Fruit fly (Drosophila melanogaster) whole organism, embryonic: ENCODE results near the gene Pi3K21B.

Experiments used
- Adf1 ChIP-seq: fragments of 200-800 bp; sonication (Bioruptor generic); IDR thresholded peaks from 2 replicates; pipeline ENCODE4 v1.3.6; 2022; ENCODE audit warnings: missing biosample characterization, missing genetic modification characterization
- Atf-2 ChIP-seq: fragments of 200-800 bp; sonication (Bioruptor generic); optimal IDR thresholded peaks from 2 replicates; lab custom pipeline; 2016; ENCODE audit warnings: missing biosample characterization, missing genetic modification characterization
- Bgb ChIP-seq: fragments of 200-800 bp; sonication (Bioruptor generic); IDR thresholded peaks from 2 replicates; pipeline ENCODE4 v1.3.6; 2022; ENCODE audit warnings: missing biosample characterization, missing genetic modification characterization; ENCODE audit not compliant: partially characterized antibody
- CG11093 ChIP-seq: fragments of 200-800 bp; sonication (Bioruptor generic); IDR thresholded peaks from 3 replicates; pipeline ENCODE4 v1.3.6; 2022; ENCODE audit warnings: missing biosample characterization, missing genetic modification characterization
- CG14667 ChIP-seq: fragments of 200-800 bp; sonication (Bioruptor generic); IDR thresholded peaks from 2 replicates; pipeline ENCODE4 v1.3.6; 2022; ENCODE audit warnings: missing biosample characterization, missing genetic modification characterization
- CG14710 ChIP-seq: fragments of 200-800 bp; sonication (Bioruptor generic); optimal IDR thresholded peaks from 3 replicates; lab custom pipeline; 2019; ENCODE audit warnings: missing biosample characterization, mild to moderate bottlenecking, missing genetic modification characterization, moderate library complexity
- CG14965 ChIP-seq: fragments of 200-800 bp; sonication (Bioruptor generic); optimal IDR thresholded peaks from 2 replicates; lab custom pipeline; 2016; ENCODE audit warnings: missing biosample characterization, missing genetic modification characterization, borderline replicate concordance
- CG15601 ChIP-seq: fragments of 200-800 bp; sonication (Bioruptor generic); optimal IDR thresholded peaks from 3 replicates; lab custom pipeline; 2019; ENCODE audit warnings: missing biosample characterization, mild to moderate bottlenecking, missing genetic modification characterization, moderate library complexity
- CG17829 ChIP-seq: fragments of 200-800 bp; optimal IDR thresholded peaks from 2 replicates; lab custom pipeline; 2019; ENCODE audit warnings: missing biosample characterization, mild to moderate bottlenecking, missing genetic modification characterization, moderate library complexity
- CG18476 ChIP-seq: fragments of 200-800 bp; sonication (Bioruptor generic); optimal IDR thresholded peaks from 2 replicates; lab custom pipeline; 2016; ENCODE audit warnings: missing biosample characterization, mild to moderate bottlenecking, missing genetic modification characterization
- CG18619 ChIP-seq: fragments of 200-800 bp; sonication (Bioruptor generic); optimal IDR thresholded peaks from 3 replicates; lab custom pipeline; 2017; ENCODE audit warnings: missing biosample characterization, mild to moderate bottlenecking, missing genetic modification characterization
- CG2120 ChIP-seq: fragments of 200-800 bp; sonication (Bioruptor generic); optimal IDR thresholded peaks from 3 replicates; lab custom pipeline; 2016; ENCODE audit warnings: missing biosample characterization, missing genetic modification characterization
- CG2129 ChIP-seq: fragments of 200-800 bp; sonication (Bioruptor generic); IDR thresholded peaks from 2 replicates; pipeline ENCODE4 v1.3.6; 2022; ENCODE audit warnings: missing biosample characterization, missing genetic modification characterization; ENCODE audit not compliant: partially characterized antibody
- CG2712 ChIP-seq: fragments of 200-800 bp; optimal IDR thresholded peaks from 3 replicates; lab custom pipeline; 2019; ENCODE audit warnings: missing biosample characterization, mild to moderate bottlenecking, missing genetic modification characterization, moderate library complexity
- CG2875 ChIP-seq: fragments of 200-800 bp; sonication (Bioruptor generic); optimal IDR thresholded peaks from 2 replicates; lab custom pipeline; 2017; ENCODE audit warnings: missing biosample characterization, mild to moderate bottlenecking, missing genetic modification characterization, missing genetic modification reagents
- CG34224 ChIP-seq: fragments of 200-800 bp; sonication (Bioruptor generic); IDR thresholded peaks from 3 replicates; pipeline ENCODE4 v1.3.6; 2022; ENCODE audit warnings: missing biosample characterization, missing genetic modification characterization; ENCODE audit not compliant: partially characterized antibody
- CG3995 ChIP-seq: fragments of 200-800 bp; sonication (Bioruptor generic); optimal IDR thresholded peaks from 3 replicates; lab custom pipeline; 2016; ENCODE audit warnings: missing biosample characterization, missing genetic modification characterization
- CG4282 ChIP-seq: fragments of 200-800 bp; sonication (Bioruptor generic); optimal IDR thresholded peaks from 2 replicates; lab custom pipeline; 2016; ENCODE audit warnings: missing biosample characterization, missing genetic modification characterization
- CG8944 ChIP-seq: fragments of 200-800 bp; sonication (Bioruptor generic); optimal IDR thresholded peaks from 3 replicates; lab custom pipeline; 2016; ENCODE audit warnings: missing biosample characterization, missing genetic modification characterization
- CG9215 ChIP-seq: fragments of 200-800 bp; sonication (Bioruptor generic); IDR thresholded peaks from 2 replicates; pipeline ENCODE4 v1.3.6; 2022; ENCODE audit warnings: missing biosample characterization, missing genetic modification characterization
- Dfd ChIP-seq, 2 experiments: fragments of >200 bp; optimal IDR thresholded peaks; 2 replicates each; lab custom pipeline; 2017; ENCODE audit warnings: missing biosample characterization in 2 of 2, missing genetic modification characterization in 2 of 2
- Dip2 ChIP-seq: fragments of 200-800 bp; sonication (Bioruptor generic); IDR thresholded peaks from 2 replicates; pipeline ENCODE4 v1.3.6; 2022; ENCODE audit warnings: missing biosample characterization, missing genetic modification characterization
- Drgx ChIP-seq: fragments of 200-800 bp; sonication (Bioruptor generic); IDR thresholded peaks from 2 replicates; pipeline ENCODE4 v1.3.6; 2022; ENCODE audit warnings: missing biosample characterization, missing genetic modification characterization
- Ets97D ChIP-seq: fragments of 200-800 bp; sonication (Bioruptor generic); optimal IDR thresholded peaks from 3 replicates; lab custom pipeline; 2016; ENCODE audit warnings: missing biosample characterization, missing genetic modification characterization
- Fer1 ChIP-seq: fragments of 200-800 bp; sonication (Bioruptor generic); optimal IDR thresholded peaks from 2 replicates; lab custom pipeline; 2017; ENCODE audit warnings: missing biosample characterization, mild to moderate bottlenecking, missing genetic modification characterization
- Gsc ChIP-seq: fragments of 200-800 bp; sonication (Bioruptor generic); IDR thresholded peaks from 2 replicates; pipeline ENCODE4 v1.3.6; 2022; ENCODE audit warnings: missing biosample characterization, missing genetic modification characterization
- Hey ChIP-seq: fragments of 200-800 bp; sonication (Bioruptor generic); optimal IDR thresholded peaks from 3 replicates; lab custom pipeline; 2018; ENCODE audit warnings: missing biosample characterization, mild to moderate bottlenecking, missing genetic modification characterization
- Hr51 ChIP-seq, 2 experiments: fragments of 200-800 bp; sonication (Bioruptor generic); optimal IDR thresholded peaks; 2 replicates in 1 of 2; 3 replicates in 1 of 2; lab custom pipeline; 2016 to 2018; ENCODE audit warnings: missing biosample characterization in 2 of 2, missing genetic modification characterization in 2 of 2, mild to moderate bottlenecking in 1 of 2, moderate library complexity in 1 of 2
- Kr ChIP-seq: fragments of 200-800 bp; sonication (Bioruptor generic); optimal IDR thresholded peaks from 2 replicates; lab custom pipeline; 2017; ENCODE audit warnings: missing biosample characterization, mild to moderate bottlenecking, missing genetic modification characterization
- Max ChIP-seq: fragments of 200-800 bp; sonication (Bioruptor generic); optimal IDR thresholded peaks from 2 replicates; lab custom pipeline; 2016; ENCODE audit warnings: missing biosample characterization, mild to moderate bottlenecking, missing genetic modification characterization
- Meics ChIP-seq: fragments of 200-800 bp; sonication (Bioruptor generic); optimal IDR thresholded peaks from 2 replicates; lab custom pipeline; 2017; ENCODE audit warnings: missing biosample characterization, mild to moderate bottlenecking, missing genetic modification characterization
- Oaz ChIP-seq: fragments of 200-800 bp; sonication (Bioruptor generic); IDR thresholded peaks from 2 replicates; pipeline ENCODE4 v1.3.6; 2022; ENCODE audit warnings: missing biosample characterization, missing genetic modification characterization
- ab ChIP-seq: fragments of 200-800 bp; sonication (Bioruptor generic); optimal IDR thresholded peaks from 2 replicates; lab custom pipeline; 2016; ENCODE audit warnings: missing biosample characterization, missing genetic modification characterization
- abd-A ChIP-seq: fragments of 200-800 bp; sonication (Bioruptor generic); optimal IDR thresholded peaks from 3 replicates; lab custom pipeline; 2019; ENCODE audit warnings: missing biosample characterization, mild to moderate bottlenecking, missing genetic modification characterization, moderate library complexity
- ash1 ChIP-seq: fragments of 200-800 bp; sonication (Bioruptor generic); optimal IDR thresholded peaks from 2 replicates; lab custom pipeline; 2018; ENCODE audit warnings: missing biosample characterization, mild to moderate bottlenecking, missing genetic modification characterization
- az2 ChIP-seq: fragments of 200-800 bp; sonication (Bioruptor generic); optimal IDR thresholded peaks from 3 replicates; lab custom pipeline; 2016; ENCODE audit warnings: missing biosample characterization, missing genetic modification characterization
- bcd ChIP-seq: fragments of 200-800 bp; sonication (Bioruptor generic); optimal IDR thresholded peaks from 2 replicates; lab custom pipeline; 2017; ENCODE audit warnings: missing biosample characterization, mild to moderate bottlenecking, missing genetic modification characterization
- btn ChIP-seq: fragments of 200-800 bp; sonication (Bioruptor generic); optimal IDR thresholded peaks from 2 replicates; lab custom pipeline; 2016; ENCODE audit warnings: missing biosample characterization, missing genetic modification characterization
- cas ChIP-seq: fragments of 200-800 bp; sonication (Bioruptor generic); IDR thresholded peaks from 2 replicates; pipeline ENCODE4 v1.3.6; 2022; ENCODE audit warnings: missing biosample characterization, missing genetic modification characterization
- chif ChIP-seq, 2 experiments: fragments of 200-800 bp; sonication (Bioruptor generic); optimal IDR thresholded peaks; 3 replicates each; lab custom pipeline; 2016; ENCODE audit warnings: missing biosample characterization in 2 of 2, missing genetic modification characterization in 2 of 2
- fd102C ChIP-seq: fragments of 200-800 bp; sonication (Bioruptor generic); optimal IDR thresholded peaks from 2 replicates; lab custom pipeline; 2018; ENCODE audit warnings: missing biosample characterization, mild to moderate bottlenecking, missing genetic modification characterization, moderate library complexity
- ham ChIP-seq: fragments of 200-800 bp; sonication (Bioruptor generic); IDR thresholded peaks from 2 replicates; pipeline ENCODE4 v1.3.6; 2022; ENCODE audit warnings: missing biosample characterization, missing genetic modification characterization
- ind ChIP-seq: fragments of 200-800 bp; sonication (Bioruptor generic); optimal IDR thresholded peaks from 3 replicates; lab custom pipeline; 2016; ENCODE audit warnings: missing biosample characterization, missing genetic modification characterization
- lilli ChIP-seq: fragments of 200-800 bp; sonication (Bioruptor generic); optimal IDR thresholded peaks from 3 replicates; lab custom pipeline; 2016; ENCODE audit warnings: missing biosample characterization, missing genetic modification characterization
- odd ChIP-seq: fragments of 200-800 bp; sonication (Bioruptor generic); optimal IDR thresholded peaks from 2 replicates; lab custom pipeline; 2017; ENCODE audit warnings: missing biosample characterization, mild to moderate bottlenecking, missing genetic modification characterization
- run ChIP-seq: fragments of 200-800 bp; sonication (Bioruptor generic); optimal IDR thresholded peaks from 3 replicates; lab custom pipeline; 2018; ENCODE audit warnings: missing biosample characterization, mild to moderate bottlenecking, missing genetic modification characterization
- tna ChIP-seq: fragments of 200-800 bp; sonication (Bioruptor generic); IDR thresholded peaks from 2 replicates; pipeline ENCODE4 v1.3.6; 2022; ENCODE audit warnings: missing biosample characterization, missing genetic modification characterization; ENCODE audit not compliant: partially characterized antibody
- toy ChIP-seq: fragments of 200-800 bp; sonication (Bioruptor generic); IDR thresholded peaks from 2 replicates; pipeline ENCODE4 v1.3.6; 2022; ENCODE audit warnings: missing biosample characterization, missing genetic modification characterization
- trh ChIP-seq: fragments of 200-800 bp; sonication (Bioruptor generic); optimal IDR thresholded peaks from 2 replicates; lab custom pipeline; 2016; ENCODE audit warnings: missing biosample characterization, missing genetic modification characterization
- vvl ChIP-seq: fragments of 200-800 bp; sonication (Bioruptor generic); IDR thresholded peaks from 2 replicates; pipeline ENCODE4 v1.3.6; 2022; ENCODE audit warnings: missing biosample characterization, missing genetic modification characterization

Gene Pi3K21B

DNA sequence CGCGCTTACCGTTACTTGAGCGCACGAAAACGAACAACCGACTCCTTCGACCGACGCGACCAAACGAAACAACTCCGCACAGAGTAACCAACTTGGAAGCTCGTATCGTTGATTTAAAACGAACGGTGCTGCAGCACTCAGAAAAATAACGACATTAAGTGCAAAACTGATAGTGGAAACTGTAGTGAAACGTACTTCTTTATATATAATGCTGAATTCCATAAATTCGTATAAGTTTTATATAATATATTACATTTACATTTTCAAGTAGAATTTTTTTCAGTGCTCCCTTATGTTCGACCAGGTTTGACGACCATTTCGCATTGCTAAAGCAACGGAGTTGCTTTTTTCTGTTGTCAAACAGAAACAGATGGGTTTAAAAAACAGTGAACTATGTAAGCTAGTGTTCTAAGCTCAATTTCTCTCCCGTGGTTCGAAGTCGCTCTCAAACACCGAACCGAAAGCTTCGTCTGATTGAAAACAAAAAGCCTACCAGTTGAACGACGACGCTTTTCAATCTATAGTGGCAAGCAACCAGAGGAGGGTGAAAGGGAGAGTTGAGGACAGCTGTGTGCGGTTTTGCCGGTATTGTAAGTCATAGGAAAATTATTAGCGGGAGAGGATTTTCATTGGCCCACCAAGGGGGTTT, 30.1 kb upstream of the Pi3K21B start, which contains the start of gene CG17075 (continued):
- TF ChIP-seq ash1, result no peak
- TF ChIP-seq bcd (GFP tag; lab: Kevin White, UChicago), result peak; percentile 85
- peak; percentile 93 for TF ChIP-seq CG18476 (GFP tag; lab: Kevin White, UChicago)
- TF ChIP-seq Max (GFP tag; lab: Kevin White, UChicago), result peak; percentile 95
- TF ChIP-seq Dfd (GFP tag; optimal IDR thresholded peaks at IDR 0.05; lab: Kevin White, UChicago), result no peak
- no peak for TF ChIP-seq tna (GFP tag; lab: Robert Waterston, UW)
- peak; percentile 34 for TF ChIP-seq btn (GFP tag; lab: Kevin White, UChicago)
- peak; percentile 92 for TF ChIP-seq CG2712 (tag; lab: Kevin White, UChicago)
- TF ChIP-seq CG2129, result no peak
- peak; percentile 63 for TF ChIP-seq Atf-2 (GFP tag; lab: Kevin White, UChicago)
- TF ChIP-seq CG18619 (GFP tag; lab: Kevin White, UChicago), result peak; percentile 94
- TF ChIP-seq Gsc, result peak; percentile 79
- peak; percentile 62 for TF ChIP-seq Hey (tag; lab: Kevin White, UChicago)
- peak; percentile 61; the same call in 1 of the 2 replicates for TF ChIP-seq ham (GFP tag; lab: Robert Waterston, UW)
- peak; percentile 51 for TF ChIP-seq Ets97D (GFP tag; lab: Kevin White, UChicago)
- no peak for TF ChIP-seq CG34224
- TF ChIP-seq cas (GFP tag; lab: Robert Waterston, UW), result peak; percentile 86
- peak; percentile 89 for TF ChIP-seq CG17829 (tag; lab: Kevin White, UChicago)
- peak; percentile 87 for TF ChIP-seq CG2875 (GFP tag; lab: Kevin White, UChicago)
- peak; percentile 80 for TF ChIP-seq Adf1 (GFP tag; lab: Robert Waterston, UW)
- no peak for TF ChIP-seq Bgb
- peak; percentile 79 for TF ChIP-seq CG14710 (tag; lab: Kevin White, UChicago)
- TF ChIP-seq trh (GFP tag; lab: Kevin White, UChicago), result peak; percentile 88
- peak; percentile 92 for TF ChIP-seq CG14667 (GFP tag; lab: Robert Waterston, UW)
- TF ChIP-seq odd, result peak; percentile 90
- TF ChIP-seq CG15601 (tag; lab: Kevin White, UChicago), result peak; percentile 100
- peak; percentile 87 for TF ChIP-seq run (tag; lab: Kevin White, UChicago)
- peak; percentile 95 for TF ChIP-seq Drgx (GFP tag; lab: Robert Waterston, UW)
- TF ChIP-seq Oaz (GFP tag; lab: Robert Waterston, UW), result peak; percentile 97
- TF ChIP-seq Hr51 (GFP tag; optimal IDR thresholded peaks at IDR 0.05; lab: Kevin White, UChicago), result peak; percentile 75 to 96
- TF ChIP-seq Fer1 (GFP tag; lab: Kevin White, UChicago), result peak; percentile 97
- TF ChIP-seq CG2120 (GFP tag; lab: Kevin White, UChicago), result peak; percentile 96
- TF ChIP-seq CG14965, result no peak
- peak; percentile 17 for TF ChIP-seq ab (GFP tag; lab: Kevin White, UChicago)
- TF ChIP-seq fd102C (GFP tag; lab: Kevin White, UChicago), result no peak
- peak; percentile 49 for TF ChIP-seq CG8944 (GFP tag; lab: Kevin White, UChicago)
- peak; percentile 95 for TF ChIP-seq lilli (GFP tag; lab: Kevin White, UChicago)
- no peak; the same call in 1 of the 2 replicates for TF ChIP-seq Dip2 (GFP tag; lab: Robert Waterston, UW)
- TF ChIP-seq toy (GFP tag; lab: Robert Waterston, UW), result peak; percentile 85
- TF ChIP-seq az2 (GFP tag; lab: Kevin White, UChicago), result peak; percentile 94
- TF ChIP-seq Meics (GFP tag; lab: Kevin White, UChicago), result peak; percentile 97
- peak; percentile 91 for TF ChIP-seq CG9215
- peak; percentile 72 for TF ChIP-seq abd-A (tag; lab: Kevin White, UChicago)
- TF ChIP-seq Kr (GFP tag; lab: Kevin White, UChicago), result no peak
- peak; percentile 91 for TF ChIP-seq CG11093 (GFP tag; lab: Robert Waterston, UW)
- peak; percentile 94 for TF ChIP-seq ind
- TF ChIP-seq CG4282, result no peak
- peak; percentile 24 for TF ChIP-seq CG3995 (GFP tag; lab: Kevin White, UChicago)
- TF ChIP-seq chif (GFP tag; optimal IDR thresholded peaks at IDR 0.05; lab: Kevin White, UChicago), result peak; percentile 67 to 82
- TF ChIP-seq vvl (GFP tag; lab: Robert Waterston, UW), result peak; percentile 98
